Fruit fly (Drosophila melanogaster): Measurements from ENCODE around the gene E5.
A peak's percentile ranks its signal among the peaks of the same experiment; 100 is the strongest.

Gene E5

DNA sequence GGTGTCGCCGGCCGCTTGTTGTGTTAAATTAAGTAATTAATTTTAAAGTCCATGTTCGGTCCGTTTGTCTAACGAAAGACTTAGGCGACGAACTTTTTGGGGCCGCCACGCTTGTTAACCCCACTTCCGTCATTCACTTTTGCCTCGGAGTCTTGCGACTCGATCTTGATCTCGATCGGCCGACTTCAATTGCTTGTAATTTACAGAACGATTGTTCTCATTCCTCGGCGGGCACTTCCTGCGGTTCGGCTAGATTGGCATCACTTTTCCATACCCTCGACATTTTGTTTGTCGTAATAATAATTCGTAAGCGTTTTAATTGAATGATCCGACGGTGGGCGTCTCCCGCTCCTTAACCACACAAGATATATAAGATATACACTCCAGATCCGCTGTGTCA lies 32.0 kb upstream of the E5 start:
- TF ChIP-seq Oaz (GFP tag; IDR thresholded peaks at IDR 0.05) = no peak
- no peak for TF ChIP-seq CG18476 (GFP tag; optimal IDR thresholded peaks at IDR 0.05)
- no peak for TF ChIP-seq insv (GFP tag; optimal IDR thresholded peaks at IDR 0.05)
- no peak for TF ChIP-seq CG14860 (GFP tag; IDR thresholded peaks at IDR 0.05; ENCODE audit: partially characterized antibody)
- peak; percentile 35 for TF ChIP-seq Med (GFP tag)
- no peak for TF ChIP-seq CG1603 (tag; optimal IDR thresholded peaks at IDR 0.05)
- peak; percentile 93 for TF ChIP-seq Ets65A (GFP tag)

DNA sequence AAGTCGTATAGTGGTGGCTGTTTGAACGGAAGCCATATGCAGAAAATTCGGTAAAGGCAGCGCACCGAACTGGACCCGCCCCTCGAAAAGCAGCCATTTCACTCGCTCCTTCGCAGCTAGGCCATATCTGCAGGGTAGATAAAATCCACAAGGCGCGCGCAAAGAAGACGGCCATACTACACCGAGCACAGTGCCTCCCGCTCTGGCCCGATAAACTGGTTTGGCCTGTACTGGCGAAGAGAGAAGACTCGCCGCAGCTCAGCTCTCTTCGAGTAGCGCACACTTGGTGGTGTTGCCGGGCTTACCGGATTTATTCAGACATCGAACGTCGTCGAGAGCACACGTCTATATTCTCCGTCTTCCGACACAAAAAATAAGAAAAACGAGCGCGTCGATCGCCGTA lies 26.8 kb upstream of the E5 start, which contains the start of gene ems:
ems (plus strand) TSS at position 311 of the 403 bp plus-strand sequence.
- peak; percentile 47 for TF ChIP-seq kni (GFP tag; optimal IDR thresholded peaks at IDR 0.05)
- TF ChIP-seq oc (tag; optimal IDR thresholded peaks at IDR 0.05) = peak; percentile 82
- no peak for TF ChIP-seq H15 (GFP tag; IDR thresholded peaks at IDR 0.05)
- peak; percentile 50; the same call in 1 of the 2 replicates for TF ChIP-seq CG13287 (GFP tag; IDR thresholded peaks at IDR 0.05; ENCODE audit: partially characterized antibody)
- TF ChIP-seq Doc3 (GFP tag; IDR thresholded peaks at IDR 0.05; ENCODE audit: partially characterized antibody) = peak; percentile 26; the same call in 1 of the 3 replicates
- TF ChIP-seq vvl (GFP tag; IDR thresholded peaks at IDR 0.05) = peak; percentile 61
- TF ChIP-seq CG32532 (GFP tag; IDR thresholded peaks at IDR 0.05) = peak; percentile 5; the same call in 1 of the 2 replicates
- peak; percentile 41 for TF ChIP-seq twi (tag; optimal IDR thresholded peaks at IDR 0.05)
- peak; percentile 3 for TF ChIP-seq CG17385 (GFP tag; optimal IDR thresholded peaks at IDR 0.05)
- TF ChIP-seq Hr78 (GFP tag; optimal IDR thresholded peaks at IDR 0.05) = no peak
- TF ChIP-seq Stat92E (GFP tag; optimal IDR thresholded peaks at IDR 0.05) = peak in 1 of 3 experiments; percentile 62
- TF ChIP-seq Deaf1 (tag; optimal IDR thresholded peaks at IDR 0.05) = peak; percentile 56
- peak; percentile 82 for TF ChIP-seq grn (GFP tag; optimal IDR thresholded peaks at IDR 0.05)
- TF ChIP-seq GATAe (GFP tag; conservative IDR thresholded peaks at IDR 0.05) = peak; percentile 75
- TF ChIP-seq otp (GFP tag; IDR thresholded peaks at IDR 0.05) = 0 out of 3 replicates have a peak, but pooled peaks have one; percentile 40
- 0 out of 2 replicates have a peak, but pooled peaks have one; percentile 13 for TF ChIP-seq ara (GFP tag; IDR thresholded peaks at IDR 0.05)
- peak; percentile 44 to 81 for TF ChIP-seq Trl (optimal IDR thresholded peaks at IDR 0.05)
- peak; percentile 11 for TF ChIP-seq Trl (GFP tag; optimal IDR thresholded peaks at IDR 0.05)
- peak; percentile 34; the same call in 1 of the 2 replicates for TF ChIP-seq CG42726 (GFP tag; IDR thresholded peaks at IDR 0.05; ENCODE audit: partially characterized antibody)
- TF ChIP-seq seq (GFP tag; IDR thresholded peaks at IDR 0.05) = peak; percentile 95
- TF ChIP-seq Usf (GFP tag; optimal IDR thresholded peaks at IDR 0.05) = no peak
- TF ChIP-seq Dll (GFP tag; IDR thresholded peaks at IDR 0.05; ENCODE audit: partially characterized antibody) = peak; percentile 42; the same call in 1 of the 4 replicates
- peak; percentile 34 for TF ChIP-seq gcm (GFP tag; optimal IDR thresholded peaks at IDR 0.05)
- peak; percentile 18 for TF ChIP-seq CG12071 (GFP tag; optimal IDR thresholded peaks at IDR 0.05)
- TF ChIP-seq phol (tag; optimal IDR thresholded peaks at IDR 0.05) = peak; percentile 52
- peak; percentile 24 for TF ChIP-seq zen (tag; optimal IDR thresholded peaks at IDR 0.05)
- TF ChIP-seq hkb (optimal IDR thresholded peaks at IDR 0.05) = no peak
- peak; percentile 30; the same call in 1 of the 2 replicates for TF ChIP-seq hkb (GFP tag; IDR thresholded peaks at IDR 0.05)
- peak; percentile 27 for TF ChIP-seq pros (GFP tag; optimal IDR thresholded peaks at IDR 0.05)
- TF ChIP-seq Adf1 (GFP tag; IDR thresholded peaks at IDR 0.05) = peak; percentile 60; the same call in 1 of the 2 replicates
- TF ChIP-seq CG2199 (GFP tag; IDR thresholded peaks at IDR 0.05) = 0 out of 3 replicates have a peak, but pooled peaks have one; percentile 54
- peak; percentile 40; the same call in 1 of the 2 replicates for TF ChIP-seq Rfx (GFP tag; IDR thresholded peaks at IDR 0.05)
- TF ChIP-seq tll (GFP tag; optimal IDR thresholded peaks at IDR 0.05) = peak in 1 of 2 experiments; percentile 68
- peak; percentile 98 for TF ChIP-seq Nf-YB (GFP tag; optimal IDR thresholded peaks at IDR 0.05)
- TF ChIP-seq CG2712 (tag; optimal IDR thresholded peaks at IDR 0.05) = peak; percentile 3
- TF ChIP-seq rib (GFP tag; IDR thresholded peaks at IDR 0.05) = peak; percentile 61; the same call in 1 of the 2 replicates
- no peak for TF ChIP-seq Max (GFP tag; optimal IDR thresholded peaks at IDR 0.05)
- TF ChIP-seq ci (GFP tag; IDR thresholded peaks at IDR 0.05) = peak; percentile 54; the same call in 2 of the 3 replicates
- no peak for TF ChIP-seq CG33213 (GFP tag; optimal IDR thresholded peaks at IDR 0.05)
- TF ChIP-seq CG13624 (GFP tag; optimal IDR thresholded peaks at IDR 0.05) = no peak
- no peak for TF ChIP-seq CG34376 (GFP tag; optimal IDR thresholded peaks at IDR 0.05)

Measured in whole organism, embryonic.